Worm (Caenorhabditis elegans) whole organism, L3 larva: Measurements from ENCODE around the gene anoh-2.

Experiments used
- aly-2 ChIP-seq: fragments of 150-350 bp; optimal IDR thresholded peaks from 2 replicates; lab custom pipeline; 2014; ENCODE audit warnings: missing biosample characterization, missing genetic modification characterization
- ama-1 ChIP-seq: fragments of 150-350 bp; optimal IDR thresholded peaks from 2 replicates; lab custom pipeline; 2018
- ceh-28 ChIP-seq: fragments of 150-350 bp; optimal IDR thresholded peaks from 2 replicates; lab custom pipeline; 2014; ENCODE audit warnings: missing biosample characterization, missing genetic modification reagents, missing genetic modification characterization
- ceh-82 ChIP-seq: fragments of 150-350 bp; optimal IDR thresholded peaks from 2 replicates; lab custom pipeline; 2014; ENCODE audit warnings: missing biosample characterization, missing genetic modification characterization
- ceh-9 ChIP-seq: sonication (generic microtip); optimal IDR thresholded peaks from 2 replicates; lab custom pipeline; 2018; ENCODE audit warnings: missing biosample characterization, missing genetic modification characterization
- elt-2 ChIP-seq: sonication (generic microtip); optimal IDR thresholded peaks from 2 replicates; lab custom pipeline; 2016; ENCODE audit warnings: missing genetic modification reagents, mild to moderate bottlenecking, missing genetic modification characterization, missing compliant biosample characterization
- elt-3 ChIP-seq, 3 experiments: fragments of 150-350 bp in 1 of 3; sonication (generic microtip) in 2 of 3; optimal IDR thresholded peaks; 2 replicates in 2 of 3; 4 replicates in 1 of 3; lab custom pipeline; 2014 to 2017; ENCODE audit warnings: missing biosample characterization in 3 of 3, missing genetic modification characterization in 3 of 3
- eor-1 ChIP-seq, 2 experiments: fragments of 150-350 bp; optimal IDR thresholded peaks; 2 replicates each; lab custom pipeline; 2014 to 2018; ENCODE audit warnings: missing biosample characterization in 2 of 2, missing genetic modification characterization in 2 of 2
- hmg-11 ChIP-seq: sonication (generic microtip); optimal IDR thresholded peaks from 2 replicates; lab custom pipeline; 2016; ENCODE audit warnings: missing genetic modification characterization, missing compliant biosample characterization
- jun-1 ChIP-seq: fragments of 150-350 bp; optimal IDR thresholded peaks from 2 replicates; lab custom pipeline; 2014; ENCODE audit warnings: missing biosample characterization, missing genetic modification reagents, missing genetic modification characterization
- lin-15B ChIP-seq: fragments of 150-350 bp; optimal IDR thresholded peaks from 2 replicates; lab custom pipeline; 2014; ENCODE audit warnings: missing biosample characterization, missing genetic modification characterization
- lin-39 ChIP-seq: fragments of 150-350 bp; optimal IDR thresholded peaks from 2 replicates; lab custom pipeline; 2018; ENCODE audit warnings: missing biosample characterization, missing genetic modification reagents, missing genetic modification characterization
- lsy-12 ChIP-seq: sonication (generic microtip); optimal IDR thresholded peaks from 2 replicates; lab custom pipeline; 2016; ENCODE audit warnings: mild to moderate bottlenecking, missing genetic modification characterization, missing compliant biosample characterization
- mdl-1 ChIP-seq: fragments of 150-350 bp; optimal IDR thresholded peaks from 2 replicates; lab custom pipeline; 2014; ENCODE audit warnings: missing biosample characterization, missing genetic modification characterization
- mml-1 ChIP-seq: fragments of 150-350 bp; sonication (generic microtip); optimal IDR thresholded peaks from 3 replicates; lab custom pipeline; 2014; ENCODE audit warnings: missing biosample characterization, missing genetic modification characterization
- nfya-1 ChIP-seq: sonication (generic microtip); optimal IDR thresholded peaks from 2 replicates; lab custom pipeline; 2017; ENCODE audit warnings: missing genetic modification characterization, mild to moderate bottlenecking, missing compliant biosample characterization, antibody characterized with exemption, moderate library complexity; ENCODE audit not compliant: insufficient read depth
- nhr-12 ChIP-seq: fragments of 150-350 bp; optimal IDR thresholded peaks from 2 replicates; lab custom pipeline; 2014; ENCODE audit warnings: missing biosample characterization, missing genetic modification characterization
- nhr-23 ChIP-seq: fragments of 150-350 bp; optimal IDR thresholded peaks from 2 replicates; lab custom pipeline; 2014; ENCODE audit warnings: missing biosample characterization, missing genetic modification reagents, missing genetic modification characterization
- nhr-237 ChIP-seq: fragments of 150-350 bp; optimal IDR thresholded peaks from 2 replicates; lab custom pipeline; 2014; ENCODE audit warnings: missing biosample characterization, missing genetic modification characterization
- nhr-25 ChIP-seq: sonication (generic microtip); optimal IDR thresholded peaks from 2 replicates; lab custom pipeline; 2017; ENCODE audit warnings: missing biosample characterization, missing genetic modification characterization
- nhr-28 ChIP-seq: fragments of 150-350 bp; optimal IDR thresholded peaks from 2 replicates; lab custom pipeline; 2014; ENCODE audit warnings: missing biosample characterization, missing genetic modification characterization
- nhr-43 ChIP-seq: sonication (generic microtip); optimal IDR thresholded peaks from 2 replicates; lab custom pipeline; 2016; ENCODE audit warnings: mild to moderate bottlenecking, missing genetic modification characterization, missing compliant biosample characterization; ENCODE audit not compliant: poor library complexity, severe bottlenecking
- nhr-67 ChIP-seq: fragments of 150-350 bp; optimal IDR thresholded peaks from 2 replicates; lab custom pipeline; 2014; ENCODE audit warnings: missing biosample characterization, missing genetic modification characterization
- nhr-76 ChIP-seq: fragments of 150-350 bp; sonication (generic microtip); optimal IDR thresholded peaks from 5 replicates; lab custom pipeline; 2014; ENCODE audit warnings: missing biosample characterization, missing genetic modification characterization
- nhr-77 ChIP-seq: fragments of 150-350 bp; optimal IDR thresholded peaks from 2 replicates; lab custom pipeline; 2014; ENCODE audit warnings: missing biosample characterization, missing genetic modification characterization
- pha-4 ChIP-seq: fragments of 150-350 bp; optimal IDR thresholded peaks from 2 replicates; lab custom pipeline; 2014; ENCODE audit warnings: missing biosample characterization, missing genetic modification reagents, missing genetic modification characterization
- sea-2 ChIP-seq: fragments of 150-350 bp; sonication (generic microtip); optimal IDR thresholded peaks from 4 replicates; lab custom pipeline; 2014; ENCODE audit warnings: missing biosample characterization, missing genetic modification reagents, missing genetic modification characterization
- snpc-4 ChIP-seq: fragments of 150-350 bp; optimal IDR thresholded peaks from 2 replicates; lab custom pipeline; 2014; ENCODE audit warnings: missing biosample characterization, missing genetic modification characterization
- tbx-2 ChIP-seq: sonication (generic microtip); optimal IDR thresholded peaks from 2 replicates; lab custom pipeline; 2016; ENCODE audit warnings: mild to moderate bottlenecking, missing genetic modification characterization, missing compliant biosample characterization
- unc-39 ChIP-seq: sonication (generic microtip); optimal IDR thresholded peaks from 4 replicates; lab custom pipeline; 2017; ENCODE audit warnings: missing biosample characterization, missing genetic modification characterization
- unc-62 ChIP-seq: fragments of 150-350 bp; sonication (generic microtip); optimal IDR thresholded peaks from 4 replicates; lab custom pipeline; 2014; ENCODE audit warnings: missing biosample characterization, missing genetic modification reagents, missing genetic modification characterization
- ztf-11 ChIP-seq: fragments of 150-350 bp; optimal IDR thresholded peaks from 2 replicates; lab custom pipeline; 2014; ENCODE audit warnings: missing biosample characterization, missing genetic modification characterization
- ztf-4 ChIP-seq: fragments of 150-350 bp; optimal IDR thresholded peaks from 2 replicates; lab custom pipeline; 2014; ENCODE audit warnings: missing biosample characterization, missing genetic modification characterization

The anoh-2 gene

ce11 chrIV:14656573-14657129, 1.5 kb upstream of the anoh-2 start, which contains the start of gene Y57G11C.33:
Gene Y57G11C.33, plus strand, starts transcription at chrIV:14657079.
- TF ChIP-seq lin-15B (tag; lab: Kevin White, UChicago) = peak; percentile 4
- peak; percentile 39 for TF ChIP-seq pha-4 (tag; lab: Kevin White, UChicago)
- peak; percentile 28 for TF ChIP-seq hmg-11
- peak; percentile 61 for TF ChIP-seq nfya-1
- no peak for TF ChIP-seq unc-39 (tag; lab: Kevin White, UChicago)
- TF ChIP-seq snpc-4 (tag; lab: Kevin White, UChicago) = peak; percentile 38
- TF ChIP-seq elt-2 = no peak

- TF ChIP-seq mdl-1 (tag; lab: Kevin White, UChicago) (no peak), pha-4 (tag; lab: Kevin White, UChicago) (no peak), sea-2 (GFP tag; lab: Kevin White, UChicago) (no peak), unc-39 (tag; lab: Kevin White, UChicago) (no peak), eor-1 (tag; optimal IDR thresholded peaks at IDR 0.05; lab: Kevin White, UChicago) (no peak), ceh-9 (no peak), nhr-23 (tag; lab: Kevin White, UChicago) (no peak), ceh-28 (tag; lab: Kevin White, UChicago) (no peak), ama-1 (lab: Kevin White, UChicago) (no peak), aly-2 (tag; lab: Kevin White, UChicago) (no peak), nhr-25 (tag; lab: Kevin White, UChicago) (no peak)
These were observed 819 bp downstream of the anoh-2 start for ce11 chrIV:14658927-14659326.

- TF ChIP-seq jun-1 (tag; lab: Kevin White, UChicago) (no peak), ceh-28 (tag; lab: Kevin White, UChicago) (no peak), lin-15B (tag; lab: Kevin White, UChicago) (no peak), ztf-4 (tag; lab: Kevin White, UChicago) (no peak), nhr-76 (tag; lab: Kevin White, UChicago) (no peak), ceh-9 (no peak), sea-2 (GFP tag; lab: Kevin White, UChicago) (no peak), ama-1 (lab: Kevin White, UChicago) (no peak), nhr-67 (tag; lab: Kevin White, UChicago) (no peak), nhr-77 (no peak), lin-39 (tag; lab: Kevin White, UChicago) (no peak), elt-3 (tag; optimal IDR thresholded peaks at IDR 0.05; lab: Kevin White, UChicago) (no peak), ztf-11 (no peak), nhr-23 (tag; lab: Kevin White, UChicago) (no peak), unc-62 (GFP tag; lab: Kevin White, UChicago) (no peak), pha-4 (tag; lab: Kevin White, UChicago) (no peak)
These were observed 3.3 kb downstream of the anoh-2 start for ce11 chrIV:14661370-14661769.

ce11 chrIV:14675789-14676188, 17.7 kb downstream of the anoh-2 start:
- peak; percentile 57 for TF ChIP-seq ceh-28 (tag; lab: Kevin White, UChicago)
- TF ChIP-seq ceh-82 = no peak
- TF ChIP-seq nfya-1 = peak; percentile 3
- TF ChIP-seq mml-1 = no peak
- TF ChIP-seq tbx-2 = no peak
- peak; percentile 80 for TF ChIP-seq nhr-23 (tag; lab: Kevin White, UChicago)
- TF ChIP-seq nhr-43 (tag; lab: Kevin White, UChicago) = peak; percentile 55
- peak; percentile 97 for TF ChIP-seq nhr-25 (tag; lab: Kevin White, UChicago)

ce11 chrIV:14677095-14677633, 19.1 kb downstream of the anoh-2 start, which contains the start of gene Y57G11C.31:
Gene Y57G11C.31, plus strand, starts transcription at chrIV:14677370.
- TF ChIP-seq nhr-25 (tag; lab: Kevin White, UChicago) (peak; percentile 61), nhr-237 (tag; lab: Kevin White, UChicago) (no peak), elt-2 (no peak), lin-15B (tag; lab: Kevin White, UChicago) (no peak), nhr-12 (tag; lab: Kevin White, UChicago) (no peak), nhr-67 (tag; lab: Kevin White, UChicago) (no peak), pha-4 (tag; lab: Kevin White, UChicago) (no peak), elt-3 (tag; optimal IDR thresholded peaks at IDR 0.05; lab: Kevin White, UChicago) (peak in 1 of 3 experiments; percentile 6), ceh-9 (no peak), nhr-28 (tag; lab: Kevin White, UChicago) (no peak), lin-39 (tag; lab: Kevin White, UChicago) (no peak), lsy-12 (tag; lab: Kevin White, UChicago) (no peak)
